Worm (Caenorhabditis elegans) whole organism, L3 larva: ENCODE results near the gene ZK121.2.

Experiments
- ceh-9 ChIP-seq: sonication (generic microtip); optimal IDR thresholded peaks from 2 replicates; lab custom pipeline; 2018; ENCODE audit warnings: missing biosample characterization, missing genetic modification characterization
- eor-1 ChIP-seq, 2 experiments: fragments of 150-350 bp; optimal IDR thresholded peaks; 2 replicates each; lab custom pipeline; 2014 to 2018; ENCODE audit warnings: missing biosample characterization in 2 of 2, missing genetic modification characterization in 2 of 2
- lin-39 ChIP-seq: fragments of 150-350 bp; optimal IDR thresholded peaks from 2 replicates; lab custom pipeline; 2018; ENCODE audit warnings: missing biosample characterization, missing genetic modification reagents, missing genetic modification characterization
- nhr-11 ChIP-seq: fragments of 150-350 bp; optimal IDR thresholded peaks from 2 replicates; lab custom pipeline; 2014; ENCODE audit warnings: missing biosample characterization, missing genetic modification characterization
- nhr-12 ChIP-seq: fragments of 150-350 bp; optimal IDR thresholded peaks from 2 replicates; lab custom pipeline; 2014; ENCODE audit warnings: missing biosample characterization, missing genetic modification characterization
- nhr-76 ChIP-seq: fragments of 150-350 bp; sonication (generic microtip); optimal IDR thresholded peaks from 5 replicates; lab custom pipeline; 2014; ENCODE audit warnings: missing biosample characterization, missing genetic modification characterization
- sea-2 ChIP-seq: fragments of 150-350 bp; sonication (generic microtip); optimal IDR thresholded peaks from 4 replicates; lab custom pipeline; 2014; ENCODE audit warnings: missing biosample characterization, missing genetic modification reagents, missing genetic modification characterization
- unc-62 ChIP-seq: fragments of 150-350 bp; sonication (generic microtip); optimal IDR thresholded peaks from 4 replicates; lab custom pipeline; 2014; ENCODE audit warnings: missing biosample characterization, missing genetic modification reagents, missing genetic modification characterization
- zag-1 ChIP-seq: fragments of 150-350 bp; optimal IDR thresholded peaks from 2 replicates; lab custom pipeline; 2014; ENCODE audit warnings: missing biosample characterization, missing genetic modification characterization

DNA sequence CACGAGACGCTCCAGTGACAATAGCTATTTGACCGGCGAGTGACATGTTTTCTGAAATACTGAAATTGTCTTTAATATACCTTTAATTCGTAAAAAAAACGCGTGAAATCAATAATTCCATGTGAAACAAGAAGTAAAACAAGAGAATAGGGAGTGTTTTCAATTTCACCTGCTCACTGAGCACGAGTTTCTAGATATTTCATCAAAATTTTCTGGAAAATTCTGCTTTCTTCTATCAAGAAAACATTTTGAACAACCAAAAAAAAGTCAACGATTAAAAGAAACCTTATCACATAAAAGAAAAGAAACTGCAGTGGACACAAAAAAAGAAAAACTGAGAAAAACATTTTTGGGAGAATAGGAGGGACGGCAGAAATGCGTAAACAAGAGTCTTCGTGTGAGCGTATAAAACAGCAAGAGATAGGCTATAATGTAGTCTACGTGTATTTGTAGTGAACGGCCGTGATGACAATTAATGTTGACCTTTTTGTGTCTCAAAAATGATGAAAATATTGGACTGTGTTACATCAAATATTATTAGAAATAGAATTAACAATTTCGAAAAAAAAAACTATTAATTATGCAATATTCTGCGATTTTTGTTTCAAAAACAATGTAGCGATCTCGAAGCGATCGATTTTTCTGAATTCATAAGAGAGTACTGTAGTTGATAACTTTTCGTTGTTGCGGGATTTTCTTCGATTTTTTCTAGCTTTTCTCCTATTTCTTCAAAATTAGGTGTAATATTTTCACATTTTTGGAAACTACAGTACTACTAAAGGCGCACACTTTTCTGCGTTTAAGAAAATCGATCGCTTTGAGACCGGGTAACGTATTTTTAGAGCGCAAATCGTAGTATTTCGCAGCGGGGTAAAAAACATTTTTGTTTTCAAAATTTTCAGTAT, 26.8 kb downstream of the ZK121.2 start, which contains the start of gene dhs-9:
- TF ChIP-seq nhr-11 (tag; lab: Kevin White, UChicago) (no peak), nhr-12 (tag; lab: Kevin White, UChicago) (no peak), zag-1 (no peak), unc-62 (GFP tag; lab: Kevin White, UChicago) (no peak), lin-39 (tag; lab: Kevin White, UChicago) (no peak), nhr-76 (no peak), ceh-9 (no peak), eor-1 (tag; optimal IDR thresholded peaks at IDR 0.05; lab: Kevin White, UChicago) (no peak), sea-2 (no peak)
